Worm (Caenorhabditis elegans): Measurements from ENCODE around the gene ser-7.

ser-7 gene

ce11 chrX:2667779-2668178 lies 5.6 kb upstream of the ser-7 start, which contains the start of gene C09B7.2 (continued):
- TF ChIP-seq mel-28 (tag; optimal IDR thresholded peaks at IDR 0.05; ENCODE audit: borderline replicate concordance) = no peak
- peak; percentile 50 for TF ChIP-seq K12H6.12 (tag; optimal IDR thresholded peaks at IDR 0.05)
- no peak for TF ChIP-seq hmg-20 (GFP tag; IDR thresholded peaks at IDR 0.05)
- TF ChIP-seq egrh-3 (GFP tag; IDR thresholded peaks at IDR 0.05) = no peak
- TF ChIP-seq ama-1 (optimal IDR thresholded peaks at IDR 0.05) = no peak
- TF ChIP-seq ama-1 (GFP tag; optimal IDR thresholded peaks at IDR 0.05) = no peak
- no peak for TF ChIP-seq sptf-2 (GFP tag; optimal IDR thresholded peaks at IDR 0.05)
- no peak for TF ChIP-seq ets-4 (GFP tag; optimal IDR thresholded peaks at IDR 0.05)
- TF ChIP-seq tbp1 (GFP tag; optimal IDR thresholded peaks at IDR 0.05) = no peak
- TF ChIP-seq dpl-1 (GFP tag; optimal IDR thresholded peaks at IDR 0.05) = no peak
- TF ChIP-seq madf-3 (GFP tag; IDR thresholded peaks at IDR 0.05) = no peak
- no peak for TF ChIP-seq ceh-58 (GFP tag; IDR thresholded peaks at IDR 0.05)
- TF ChIP-seq F55B11.4 (tag; optimal IDR thresholded peaks at IDR 0.05; ENCODE audit: borderline replicate concordance, insufficient read depth) = no peak
- no peak for TF ChIP-seq cebp-2 (GFP tag; IDR thresholded peaks at IDR 0.05)

ce11 chrX:2674514-2674913 lies 1.1 kb downstream of the ser-7 start:
- TF ChIP-seq tbp1 (GFP tag; optimal IDR thresholded peaks at IDR 0.05) (no peak), zfh-2 (GFP tag; conservative IDR thresholded peaks at IDR 0.05) (no peak), K11D2.4 (GFP tag; IDR thresholded peaks at IDR 0.05) (no peak), madf-10 (tag; optimal IDR thresholded peaks at IDR 0.05) (no peak), egl-18 (GFP tag; IDR thresholded peaks at IDR 0.05) (no peak), aptf-3 (GFP tag; IDR thresholded peaks at IDR 0.05) (no peak), egrh-3 (GFP tag; IDR thresholded peaks at IDR 0.05) (no peak), ztf-25 (GFP tag; IDR thresholded peaks at IDR 0.05) (no peak), gei-17 (GFP tag; optimal IDR thresholded peaks at IDR 0.05) (no peak), ztf-28 (GFP tag; IDR thresholded peaks at IDR 0.05) (no peak), ekl-4 (GFP tag; IDR thresholded peaks at IDR 0.05) (no peak), atf-7 (tag; optimal IDR thresholded peaks at IDR 0.05) (no peak), hmg-20 (GFP tag; IDR thresholded peaks at IDR 0.05) (no peak), snpc-1.3 (tag; optimal IDR thresholded peaks at IDR 0.05; ENCODE audit: insufficient read depth) (no peak), die-1 (tag; optimal IDR thresholded peaks at IDR 0.05) (no peak), F49E8.2 (tag; optimal IDR thresholded peaks at IDR 0.05; ENCODE audit: insufficient read depth) (no peak), unc-130 (GFP tag; optimal IDR thresholded peaks at IDR 0.05) (no peak), lin-35 (GFP tag; optimal IDR thresholded peaks at IDR 0.05) (no peak), C17E4.6 (GFP tag; IDR thresholded peaks at IDR 0.05) (no peak)

- peak; percentile 48 for TF ChIP-seq zfh-2 (GFP tag; conservative IDR thresholded peaks at IDR 0.05)
- TF ChIP-seq F33H1.4 (GFP tag; IDR thresholded peaks at IDR 0.05) = no peak
These were observed 11.1 kb downstream of the ser-7 start for ce11 chrX:2684448-2684847.

ce11 chrX:2687174-2687573 lies 13.8 kb downstream of the ser-7 start, which contains the start of gene immt-1:
TSS of gene immt-1 (minus strand) at chrX:2687184.
- no peak for TF ChIP-seq lir-1 (GFP tag; conservative IDR thresholded peaks at IDR 0.05)
- no peak for TF ChIP-seq B0336.3 (GFP tag; IDR thresholded peaks at IDR 0.05)
- TF ChIP-seq madf-3 (GFP tag; IDR thresholded peaks at IDR 0.05) = no peak
- peak; percentile 40; the same call in 1 of the 2 replicates for TF ChIP-seq rcor-1 (GFP tag; IDR thresholded peaks at IDR 0.05)
- TF ChIP-seq egl-18 (GFP tag; IDR thresholded peaks at IDR 0.05) = 0 out of 2 replicates have a peak, but pooled peaks have one; percentile 43
- no peak for TF ChIP-seq egrh-3 (GFP tag; IDR thresholded peaks at IDR 0.05)
- no peak for TF ChIP-seq C17E4.6 (GFP tag; IDR thresholded peaks at IDR 0.05)
- no peak for TF ChIP-seq hsf-1 (GFP tag; IDR thresholded peaks at IDR 0.05)
- TF ChIP-seq die-1 (tag; optimal IDR thresholded peaks at IDR 0.05) = no peak
- no peak for TF ChIP-seq cebp-1 (GFP tag; IDR thresholded peaks at IDR 0.05)
- peak; percentile 67 for TF ChIP-seq cebp-1 (tag; optimal IDR thresholded peaks at IDR 0.05)
- no peak for TF ChIP-seq ztf-22 (GFP tag; optimal IDR thresholded peaks at IDR 0.05)
- TF ChIP-seq somi-1 (GFP tag; optimal IDR thresholded peaks at IDR 0.05) = no peak
- TF ChIP-seq dox-1 (GFP tag; IDR thresholded peaks at IDR 0.05) = peak; percentile 84
- TF ChIP-seq nhr-90 (tag; optimal IDR thresholded peaks at IDR 0.05) = no peak
- TF ChIP-seq fkh-3 (tag; optimal IDR thresholded peaks at IDR 0.05) = no peak
- no peak for TF ChIP-seq Y53F4B.3 (GFP tag; IDR thresholded peaks at IDR 0.05)
- no peak for TF ChIP-seq him-1 (tag; optimal IDR thresholded peaks at IDR 0.05)
- no peak for TF ChIP-seq nhr-179 (tag; optimal IDR thresholded peaks at IDR 0.05)
- no peak for TF ChIP-seq lin-35 (GFP tag; optimal IDR thresholded peaks at IDR 0.05)
- TF ChIP-seq nhr-27 (tag; optimal IDR thresholded peaks at IDR 0.05) = no peak
